Worm (Caenorhabditis elegans): ENCODE data around the gene F17E9.4.

DNA sequence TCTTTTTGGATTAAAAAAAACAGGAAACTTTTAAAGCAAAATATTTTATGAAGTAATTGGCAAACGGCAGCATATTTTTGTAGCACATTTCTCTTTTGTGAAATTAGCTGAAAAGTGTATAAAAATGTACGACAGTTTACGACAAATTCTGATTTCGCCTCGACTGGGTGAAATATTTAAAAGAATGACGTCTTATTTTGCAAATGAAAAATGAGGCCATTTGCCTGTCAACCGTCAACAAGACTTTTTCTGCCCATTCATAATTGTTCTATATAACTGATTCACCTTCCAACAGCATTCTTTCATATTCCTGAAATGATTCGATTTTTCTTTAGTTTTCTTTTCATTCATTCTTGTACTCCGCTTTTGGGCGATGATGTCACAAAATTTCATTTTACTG, 7.4 kb downstream of the F17E9.4 start, which contains the start of the genes F17E9.2 and col-116:
- TF ChIP-seq scrt-1 (GFP tag; IDR thresholded peaks at IDR 0.05) (no peak), ama-1 (optimal IDR thresholded peaks at IDR 0.05) (no peak), ets-7 (tag; optimal IDR thresholded peaks at IDR 0.05) (no peak), tbx-11 (GFP tag; IDR thresholded peaks at IDR 0.05) (no peak), tbx-37 (GFP tag; conservative IDR thresholded peaks at IDR 0.05) (no peak), tra-4 (tag; optimal IDR thresholded peaks at IDR 0.05) (no peak), ceh-13 (GFP tag; optimal IDR thresholded peaks at IDR 0.05) (no peak), F13C5.2 (tag; optimal IDR thresholded peaks at IDR 0.05) (no peak), sea-1 (GFP tag; conservative IDR thresholded peaks at IDR 0.05) (no peak), aly-1 (tag; optimal IDR thresholded peaks at IDR 0.05) (no peak)
